Fruit fly (Drosophila melanogaster): Measurements from ENCODE around the gene Pex3.

- TF ChIP-seq psq (optimal IDR thresholded peaks at IDR 0.05), result no peak
- TF ChIP-seq pan (optimal IDR thresholded peaks at IDR 0.05), result no peak
Observed at dm6 chr3L:15125717-15126116, 18.4 kb upstream of the Pex3 start.
